Fruit fly (Drosophila melanogaster): ENCODE measurements around the gene Akap200.

Akap200 gene

dm6 chr2L:8384108-8384601 is 31.3 kb upstream of the Akap200 start, which contains the start of the genes Dad1 and CG13384 (continued):
- TF ChIP-seq CG16863 (GFP tag; optimal IDR thresholded peaks at IDR 0.05) = peak; percentile 28
- peak in 1 of 2 experiments; percentile 90 for TF ChIP-seq bsh (GFP tag; optimal IDR thresholded peaks at IDR 0.05)
- TF ChIP-seq hb (GFP tag; IDR thresholded peaks at IDR 0.05; ENCODE audit: partially characterized antibody) = no peak
- peak; percentile 86 for TF ChIP-seq wdn (GFP tag; IDR thresholded peaks at IDR 0.05)
- peak; percentile 63 for TF ChIP-seq bab2 (GFP tag; optimal IDR thresholded peaks at IDR 0.05)
- TF ChIP-seq CG10147 (GFP tag; optimal IDR thresholded peaks at IDR 0.05) = peak; percentile 94
- peak; percentile 92 for TF ChIP-seq Hand (GFP tag; optimal IDR thresholded peaks at IDR 0.05)
- peak; percentile 95 for TF ChIP-seq Rfx (GFP tag; IDR thresholded peaks at IDR 0.05)
- peak; percentile 67 for TF ChIP-seq Dip3 (GFP tag; optimal IDR thresholded peaks at IDR 0.05)
- peak; percentile 62 for TF ChIP-seq knrl (GFP tag; IDR thresholded peaks at IDR 0.05; ENCODE audit: partially characterized antibody)
- no peak for TF ChIP-seq Lpt (GFP tag; optimal IDR thresholded peaks at IDR 0.05)
- TF ChIP-seq CG33557 (GFP tag; optimal IDR thresholded peaks at IDR 0.05) = peak; percentile 93
- peak; percentile 83 for TF ChIP-seq run (tag; optimal IDR thresholded peaks at IDR 0.05)
- peak; percentile 20 for TF ChIP-seq gro (GFP tag; optimal IDR thresholded peaks at IDR 0.05)
- TF ChIP-seq CG12071 (GFP tag; optimal IDR thresholded peaks at IDR 0.05) = peak; percentile 10
- peak; percentile 97 for TF ChIP-seq CG12391 (tag; optimal IDR thresholded peaks at IDR 0.05)
- peak; percentile 65 for TF ChIP-seq Kr (GFP tag; optimal IDR thresholded peaks at IDR 0.05)
- peak; percentile 65; the same call in 1 of the 2 replicates for TF ChIP-seq MBD-R2 (GFP tag; IDR thresholded peaks at IDR 0.05)
- peak; percentile 67 for TF ChIP-seq Mad (GFP tag; optimal IDR thresholded peaks at IDR 0.05)
- peak; percentile 85 for TF ChIP-seq B-H1 (GFP tag; IDR thresholded peaks at IDR 0.05)
- TF ChIP-seq CG6654 (GFP tag; optimal IDR thresholded peaks at IDR 0.05) = peak; percentile 63
- peak; percentile 91 for TF ChIP-seq Chrac-16 (GFP tag; optimal IDR thresholded peaks at IDR 0.05)
- TF ChIP-seq ap (GFP tag; IDR thresholded peaks at IDR 0.05) = peak; percentile 78
- peak; percentile 39 for TF ChIP-seq CG8944 (GFP tag; optimal IDR thresholded peaks at IDR 0.05)
- TF ChIP-seq ranshi (GFP tag; IDR thresholded peaks at IDR 0.05) = peak; percentile 89
- no peak for TF ChIP-seq sr (GFP tag; IDR thresholded peaks at IDR 0.05)
- TF ChIP-seq nmo (GFP tag; optimal IDR thresholded peaks at IDR 0.05) = peak; percentile 96
- peak; percentile 60; the same call in 1 of the 2 replicates for TF ChIP-seq CG1024 (GFP tag; IDR thresholded peaks at IDR 0.05)
- TF ChIP-seq ash1 (GFP tag; optimal IDR thresholded peaks at IDR 0.05) = no peak
- no peak for TF ChIP-seq bigmax (GFP tag; optimal IDR thresholded peaks at IDR 0.05)
- TF ChIP-seq croc (GFP tag; conservative IDR thresholded peaks at IDR 0.05) = peak; percentile 90
- peak; percentile 13; the same call in 1 of the 2 replicates for TF ChIP-seq CG2129 (GFP tag; IDR thresholded peaks at IDR 0.05; ENCODE audit: partially characterized antibody)
- peak; percentile 93 for TF ChIP-seq Sox100B (GFP tag; optimal IDR thresholded peaks at IDR 0.05)
- peak; percentile 96 for TF ChIP-seq slbo (GFP tag; IDR thresholded peaks at IDR 0.05)
- peak; percentile 64; the same call in 1 of the 3 replicates for TF ChIP-seq H15 (GFP tag; IDR thresholded peaks at IDR 0.05)
- TF ChIP-seq so (GFP tag; IDR thresholded peaks at IDR 0.05) = peak; percentile 78; the same call in 2 of the 3 replicates
- peak; percentile 49 to 74 for TF ChIP-seq Pdp1 (GFP tag; optimal IDR thresholded peaks at IDR 0.05)
- peak; percentile 95 for TF ChIP-seq al (GFP tag; IDR thresholded peaks at IDR 0.05)
- TF ChIP-seq oc (tag; optimal IDR thresholded peaks at IDR 0.05) = peak; percentile 91
- peak; percentile 91 for TF ChIP-seq Oli (tag; optimal IDR thresholded peaks at IDR 0.05)
- TF ChIP-seq her (GFP tag; optimal IDR thresholded peaks at IDR 0.05) = peak; percentile 26
- TF ChIP-seq HLH3B (GFP tag; IDR thresholded peaks at IDR 0.05) = peak; percentile 88
- no peak for TF ChIP-seq HLHmδ (GFP tag; optimal IDR thresholded peaks at IDR 0.05)
- peak; percentile 94 for TF ChIP-seq CG6765 (GFP tag; optimal IDR thresholded peaks at IDR 0.05)
- peak; percentile 46 to 74 for TF ChIP-seq chif (GFP tag; optimal IDR thresholded peaks at IDR 0.05)
- TF ChIP-seq Doc2 (GFP tag; IDR thresholded peaks at IDR 0.05) = 0 out of 2 replicates have a peak, but pooled peaks have one; percentile 22
- TF ChIP-seq onecut (GFP tag; IDR thresholded peaks at IDR 0.05) = peak; percentile 71
- peak; percentile 88 for TF ChIP-seq CG34422 (GFP tag; IDR thresholded peaks at IDR 0.05)
- peak; percentile 84 for TF ChIP-seq ATbp (GFP tag; optimal IDR thresholded peaks at IDR 0.05)
- TF ChIP-seq da (GFP tag; optimal IDR thresholded peaks at IDR 0.05) = no peak

Data from whole organism, embryonic.